Worm (Caenorhabditis elegans) whole organism, mixed stage, embryonic: ENCODE measurements around the gene teg-1.

Experiments used
- M03D4.4 ChIP-seq: sonication (generic microtip); optimal IDR thresholded peaks from 2 replicates; lab custom pipeline; 2017; ENCODE audit warnings: mild to moderate bottlenecking, missing genetic modification characterization, missing compliant biosample characterization
- bed-3 ChIP-seq: fragments of 200-800 bp; sonication (Bioruptor generic); optimal IDR thresholded peaks from 3 replicates; lab custom pipeline; 2018; ENCODE audit warnings: mild to moderate bottlenecking, missing genetic modification characterization, moderate library complexity, missing compliant biosample characterization
- blmp-1 ChIP-seq: fragments of 150-350 bp; optimal IDR thresholded peaks from 2 replicates; lab custom pipeline; 2014; ENCODE audit warnings: missing biosample characterization, missing genetic modification characterization
- ceh-39 ChIP-seq: fragments of 150-350 bp; optimal IDR thresholded peaks from 2 replicates; lab custom pipeline; 2014; ENCODE audit warnings: missing biosample characterization, missing genetic modification characterization
- ceh-43 ChIP-seq: fragments of 200-800 bp; sonication (Bioruptor generic); optimal IDR thresholded peaks from 2 replicates; lab custom pipeline; 2018; ENCODE audit warnings: mild to moderate bottlenecking, missing genetic modification characterization, moderate library complexity, missing compliant biosample characterization
- ceh-83 ChIP-seq: fragments of 200-800 bp; sonication (Bioruptor generic); optimal IDR thresholded peaks from 2 replicates; lab custom pipeline; 2018; ENCODE audit warnings: mild to moderate bottlenecking, missing genetic modification characterization, missing compliant biosample characterization
- ces-1 ChIP-seq: fragments of 150-350 bp; optimal IDR thresholded peaks from 2 replicates; lab custom pipeline; 2014; ENCODE audit warnings: missing biosample characterization, missing genetic modification reagents, missing genetic modification characterization
- cnd-1 ChIP-seq: fragments of 200-800 bp; sonication (Bioruptor generic); optimal IDR thresholded peaks from 2 replicates; lab custom pipeline; 2018; ENCODE audit warnings: mild to moderate bottlenecking, missing genetic modification characterization, missing compliant biosample characterization
- drap-1 ChIP-seq: fragments of 200-800 bp; sonication (Bioruptor generic); optimal IDR thresholded peaks from 3 replicates; lab custom pipeline; 2018; ENCODE audit warnings: mild to moderate bottlenecking, missing genetic modification characterization, missing compliant biosample characterization
- elt-1 ChIP-seq: sonication (generic microtip); optimal IDR thresholded peaks from 2 replicates; lab custom pipeline; 2017; ENCODE audit warnings: missing genetic modification characterization, mild to moderate bottlenecking, missing compliant biosample characterization, antibody characterized with exemption, moderate library complexity, borderline replicate concordance; ENCODE audit not compliant: insufficient read depth
- elt-3 ChIP-seq: fragments of 150-350 bp; optimal IDR thresholded peaks from 2 replicates; lab custom pipeline; 2014; ENCODE audit warnings: missing biosample characterization, missing genetic modification characterization
- flh-1 ChIP-seq: fragments of 200-800 bp; sonication (Bioruptor generic); optimal IDR thresholded peaks from 2 replicates; lab custom pipeline; 2018; ENCODE audit warnings: mild to moderate bottlenecking, missing genetic modification characterization, moderate library complexity, missing compliant biosample characterization
- ham-2 ChIP-seq: fragments of 200-800 bp; sonication (Bioruptor generic); optimal IDR thresholded peaks from 2 replicates; lab custom pipeline; 2018; ENCODE audit warnings: mild to moderate bottlenecking, missing genetic modification characterization, missing compliant biosample characterization
- hlh-1 ChIP-seq: fragments of 150-350 bp; optimal IDR thresholded peaks from 2 replicates; lab custom pipeline; 2014; ENCODE audit warnings: missing biosample characterization, missing genetic modification reagents, missing genetic modification characterization
- lin-13 ChIP-seq: fragments of 150-350 bp; optimal IDR thresholded peaks from 2 replicates; lab custom pipeline; 2014; ENCODE audit warnings: missing biosample characterization, missing genetic modification characterization
- lin-32 ChIP-seq: fragments of 200-800 bp; sonication (Bioruptor generic); optimal IDR thresholded peaks from 2 replicates; lab custom pipeline; 2018; ENCODE audit warnings: mild to moderate bottlenecking, missing genetic modification characterization, missing compliant biosample characterization
- lsy-2 ChIP-seq: fragments of 150-350 bp; optimal IDR thresholded peaks from 2 replicates; lab custom pipeline; 2014; ENCODE audit warnings: missing biosample characterization, missing genetic modification characterization
- mab-5 ChIP-seq: fragments of 150-350 bp; optimal IDR thresholded peaks from 2 replicates; lab custom pipeline; 2014; ENCODE audit warnings: missing biosample characterization, missing genetic modification characterization
- mep-1 ChIP-seq: fragments of 150-350 bp; optimal IDR thresholded peaks from 2 replicates; lab custom pipeline; 2017; ENCODE audit warnings: missing biosample characterization, missing genetic modification reagents, missing genetic modification characterization, inconsistent platforms
- mls-2 ChIP-seq: sonication (generic microtip); optimal IDR thresholded peaks from 2 replicates; lab custom pipeline; 2016; ENCODE audit warnings: mild to moderate bottlenecking, missing genetic modification characterization, moderate library complexity, missing compliant biosample characterization
- nhr-12 ChIP-seq: fragments of 150-350 bp; optimal IDR thresholded peaks from 2 replicates; lab custom pipeline; 2014; ENCODE audit warnings: missing biosample characterization, missing genetic modification characterization
- nhr-2 ChIP-seq: fragments of 150-350 bp; optimal IDR thresholded peaks from 2 replicates; lab custom pipeline; 2014; ENCODE audit warnings: missing biosample characterization, missing genetic modification characterization
- nhr-237 ChIP-seq: fragments of 150-350 bp; optimal IDR thresholded peaks from 2 replicates; lab custom pipeline; 2014; ENCODE audit warnings: missing biosample characterization, missing genetic modification characterization
- nhr-28 ChIP-seq: fragments of 150-350 bp; optimal IDR thresholded peaks from 2 replicates; lab custom pipeline; 2014; ENCODE audit warnings: missing biosample characterization, missing genetic modification characterization
- nhr-76 ChIP-seq: sonication (generic microtip); optimal IDR thresholded peaks from 2 replicates; lab custom pipeline; 2017; ENCODE audit warnings: missing biosample characterization, missing genetic modification characterization
- pha-4 ChIP-seq: fragments of 150-350 bp; optimal IDR thresholded peaks from 2 replicates; lab custom pipeline; 2018; ENCODE audit warnings: missing biosample characterization, missing genetic modification reagents, missing genetic modification characterization
- sem-2 ChIP-seq: fragments of 200-800 bp; sonication (Bioruptor generic); optimal IDR thresholded peaks from 2 replicates; lab custom pipeline; 2018; ENCODE audit warnings: mild to moderate bottlenecking, missing genetic modification characterization, missing compliant biosample characterization
- snpc-4 ChIP-seq: fragments of 150-350 bp; optimal IDR thresholded peaks from 2 replicates; lab custom pipeline; 2014; ENCODE audit warnings: missing biosample characterization, missing genetic modification characterization
- sptf-1 ChIP-seq: sonication (generic microtip); optimal IDR thresholded peaks from 2 replicates; lab custom pipeline; 2017; ENCODE audit warnings: mild to moderate bottlenecking, missing genetic modification characterization, moderate library complexity, missing compliant biosample characterization
- tbx-8 ChIP-seq: fragments of 200-800 bp; sonication (Bioruptor generic); optimal IDR thresholded peaks from 2 replicates; lab custom pipeline; 2018; ENCODE audit warnings: mild to moderate bottlenecking, missing genetic modification characterization, moderate library complexity, missing compliant biosample characterization
- unc-120 ChIP-seq: sonication (generic microtip); optimal IDR thresholded peaks from 2 replicates; lab custom pipeline; 2017; ENCODE audit warnings: missing genetic modification characterization, missing compliant biosample characterization; ENCODE audit not compliant: poor library complexity, severe bottlenecking
- unc-39 ChIP-seq: fragments of 150-350 bp; optimal IDR thresholded peaks from 2 replicates; lab custom pipeline; 2014; ENCODE audit warnings: missing biosample characterization, missing genetic modification characterization
- unc-62 ChIP-seq: fragments of 150-350 bp; optimal IDR thresholded peaks from 2 replicates; lab custom pipeline; 2014; ENCODE audit warnings: missing biosample characterization, missing genetic modification reagents, missing genetic modification characterization
- zip-8 ChIP-seq: fragments of 150-350 bp; optimal IDR thresholded peaks from 2 replicates; lab custom pipeline; 2014; ENCODE audit warnings: missing biosample characterization, missing genetic modification characterization
- ztf-11 ChIP-seq: fragments of 150-350 bp; optimal IDR thresholded peaks from 2 replicates; lab custom pipeline; 2014; ENCODE audit warnings: missing biosample characterization, missing genetic modification characterization

The teg-1 gene

DNA sequence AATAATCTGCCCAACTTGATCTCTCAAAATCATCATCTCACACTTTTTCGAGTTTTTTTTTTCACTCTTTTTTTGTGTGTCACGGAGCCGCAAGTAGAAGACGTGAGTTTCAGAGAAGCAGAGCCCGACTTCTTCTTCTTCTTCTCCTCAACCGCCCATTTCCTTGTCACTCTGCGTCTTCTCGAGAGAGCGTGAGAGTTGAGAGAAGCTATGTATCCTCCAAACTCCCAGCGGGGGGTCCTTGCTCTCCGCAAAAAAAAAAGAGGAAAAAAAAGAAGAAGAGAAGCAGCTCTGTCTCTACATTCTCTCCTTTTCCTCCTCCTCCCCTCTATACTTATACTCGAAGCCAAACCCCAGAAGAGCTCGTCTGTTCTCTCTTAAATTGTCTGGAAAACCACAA, 16.3 kb upstream of the teg-1 start:
- TF ChIP-seq sem-2 (GFP tag; lab: Kevin White, UChicago): no peak
- TF ChIP-seq blmp-1 (tag; lab: Kevin White, UChicago): no peak
- TF ChIP-seq ces-1 (GFP tag; lab: Kevin White, UChicago): peak; percentile 35

ce11 chrIII:11333032-11333732, 15.2 kb upstream of the teg-1 start, which contains the start of gene T28D6.5:
Gene T28D6.5 (plus strand): TSS chrIII:11333682.
- TF ChIP-seq nhr-28 (no peak), mep-1 (tag; lab: Kevin White, UChicago) (no peak), nhr-237 (tag; lab: Kevin White, UChicago) (no peak), M03D4.4 (no peak), bed-3 (no peak), ces-1 (GFP tag; lab: Kevin White, UChicago) (peak; percentile 78)

DNA sequence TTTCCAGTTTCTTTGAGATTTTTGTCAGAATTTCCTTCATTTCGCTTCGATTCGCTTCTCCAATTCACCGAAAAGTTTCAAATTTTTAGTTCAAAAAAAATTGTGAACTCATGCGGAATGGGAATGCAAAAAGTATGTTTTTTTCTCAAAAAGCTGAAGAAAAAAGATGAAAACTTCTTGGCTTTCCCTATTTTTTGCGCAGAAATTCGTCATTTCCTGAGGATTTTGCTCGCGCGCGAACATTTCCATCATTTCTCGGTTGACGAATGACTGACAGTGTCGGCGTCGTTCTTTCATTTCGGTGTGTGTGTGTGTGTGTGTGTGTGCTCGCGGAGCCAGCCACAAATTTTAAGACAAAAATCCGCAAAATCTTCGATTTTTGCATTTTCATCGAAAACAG, 14.3 kb upstream of the teg-1 start:
- TF ChIP-seq zip-8 (no peak), sem-2 (GFP tag; lab: Kevin White, UChicago) (no peak), mls-2 (tag; lab: Kevin White, UChicago) (no peak), blmp-1 (tag; lab: Kevin White, UChicago) (no peak), elt-1 (no peak), nhr-2 (tag; lab: Kevin White, UChicago) (no peak), tbx-8 (no peak), nhr-12 (no peak), nhr-28 (no peak), ces-1 (GFP tag; lab: Kevin White, UChicago) (no peak), ham-2 (GFP tag; lab: Kevin White, UChicago) (no peak), drap-1 (GFP tag; lab: Kevin White, UChicago) (no peak), unc-39 (tag; lab: Kevin White, UChicago) (no peak), lin-13 (tag; lab: Kevin White, UChicago) (no peak), mep-1 (tag; lab: Kevin White, UChicago) (no peak), ceh-43 (GFP tag; lab: Kevin White, UChicago) (no peak)

ce11 chrIII:11324093-11324492, 6.1 kb upstream of the teg-1 start:
- TF ChIP-seq ceh-43 (GFP tag; lab: Kevin White, UChicago) (no peak), ceh-83 (GFP tag; lab: Kevin White, UChicago) (no peak), hlh-1 (no peak), bed-3 (no peak), unc-120 (tag; lab: Kevin White, UChicago) (no peak), M03D4.4 (no peak), lin-32 (GFP tag; lab: Kevin White, UChicago) (no peak), elt-3 (tag; lab: Kevin White, UChicago) (no peak), mep-1 (tag; lab: Kevin White, UChicago) (no peak), pha-4 (tag; lab: Kevin White, UChicago) (no peak), tbx-8 (no peak), elt-1 (no peak)

DNA sequence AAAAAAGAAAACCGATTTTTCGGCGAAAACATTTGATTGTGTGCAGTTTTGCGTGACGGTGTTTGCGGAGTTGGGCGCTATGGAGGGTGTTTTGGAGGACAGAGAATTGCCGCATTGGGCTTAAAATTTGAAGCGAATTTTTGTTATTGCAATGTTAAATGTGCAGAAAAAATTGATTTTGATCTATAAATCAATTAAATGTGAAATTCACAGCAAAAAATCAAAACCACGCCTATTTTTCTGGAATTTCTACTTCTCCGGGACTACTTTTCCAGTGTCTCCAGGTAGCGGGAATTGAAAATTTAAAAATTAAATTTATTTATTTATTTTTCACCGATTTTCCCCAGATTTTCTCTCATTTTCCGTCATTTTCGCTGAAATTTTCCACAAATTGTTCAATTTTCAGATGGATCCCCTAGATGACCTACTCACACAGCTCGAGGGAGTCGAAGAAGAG, 839 bp downstream of the teg-1 start, which contains the start of gene mcm-10:
TSS of gene mcm-10 (plus strand) at position 407 of the 457 bp plus-strand sequence.
- TF ChIP-seq drap-1 (GFP tag; lab: Kevin White, UChicago) (peak; percentile 59), hlh-1 (no peak), sem-2 (GFP tag; lab: Kevin White, UChicago) (peak; percentile 17), unc-39 (tag; lab: Kevin White, UChicago) (no peak), ceh-83 (GFP tag; lab: Kevin White, UChicago) (no peak), ceh-43 (GFP tag; lab: Kevin White, UChicago) (peak; percentile 43), elt-1 (no peak), lsy-2 (peak; percentile 48), lin-32 (GFP tag; lab: Kevin White, UChicago) (peak; percentile 51), snpc-4 (no peak), cnd-1 (tag; lab: Kevin White, UChicago) (peak; percentile 33), ham-2 (GFP tag; lab: Kevin White, UChicago) (peak; percentile 47), nhr-28 (no peak), flh-1 (no peak), bed-3 (peak; percentile 35), unc-62 (GFP tag; lab: Kevin White, UChicago) (no peak), pha-4 (tag; lab: Kevin White, UChicago) (no peak), ces-1 (GFP tag; lab: Kevin White, UChicago) (peak; percentile 92), nhr-12 (no peak), nhr-2 (tag; lab: Kevin White, UChicago) (no peak), mep-1 (tag; lab: Kevin White, UChicago) (peak; percentile 16), lin-13 (tag; lab: Kevin White, UChicago) (no peak), sptf-1 (tag; lab: Kevin White, UChicago) (peak; percentile 72), mab-5 (tag; lab: Kevin White, UChicago) (no peak), nhr-237 (tag; lab: Kevin White, UChicago) (peak; percentile 84), tbx-8 (no peak), elt-3 (tag; lab: Kevin White, UChicago) (no peak), nhr-76 (tag; lab: Kevin White, UChicago) (no peak), M03D4.4 (no peak), blmp-1 (tag; lab: Kevin White, UChicago) (no peak), unc-120 (tag; lab: Kevin White, UChicago) (no peak), ceh-39 (tag; lab: Kevin White, UChicago) (peak; percentile 57), mls-2 (tag; lab: Kevin White, UChicago) (peak; percentile 77), ztf-11 (tag; lab: Kevin White, UChicago) (no peak), zip-8 (no peak)
